Worm (Caenorhabditis elegans): ENCODE measurements around the gene T23B7.2.

DNA sequence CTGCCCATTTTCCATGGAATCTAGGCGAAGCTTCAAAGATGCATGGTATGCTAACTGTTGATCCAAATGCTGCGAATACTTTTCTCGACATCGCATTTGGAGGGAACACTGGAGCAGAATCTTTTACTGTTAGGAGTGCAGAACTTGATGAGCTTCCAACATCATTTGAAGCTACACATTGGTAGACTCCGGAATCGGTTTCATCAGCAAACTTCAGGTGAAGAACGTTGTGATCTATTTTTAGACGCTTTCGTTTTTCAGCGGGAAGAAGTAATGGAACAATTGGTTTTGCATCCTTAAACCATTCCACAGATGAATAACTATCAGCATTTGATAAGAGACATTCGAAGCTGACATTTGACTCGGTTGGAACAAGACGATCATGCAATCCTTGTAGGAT is 41.5 kb downstream of the T23B7.2 start:
- no peak for TF ChIP-seq nhr-10 (tag; optimal IDR thresholded peaks at IDR 0.05)
- TF ChIP-seq nhr-6 (tag; optimal IDR thresholded peaks at IDR 0.05), result no peak
- no peak for TF ChIP-seq gmeb-1 (tag; optimal IDR thresholded peaks at IDR 0.05)
- no peak for TF ChIP-seq alr-1 (tag; optimal IDR thresholded peaks at IDR 0.05)
- no peak for TF ChIP-seq elt-3 (tag; optimal IDR thresholded peaks at IDR 0.05)
- TF ChIP-seq nhr-11 (tag; optimal IDR thresholded peaks at IDR 0.05), result no peak
- TF ChIP-seq lin-39 (tag; optimal IDR thresholded peaks at IDR 0.05), result no peak
- TF ChIP-seq aly-2 (tag; optimal IDR thresholded peaks at IDR 0.05), result no peak
- TF ChIP-seq ama-1 (optimal IDR thresholded peaks at IDR 0.05), result no peak
- TF ChIP-seq mab-5 (tag; optimal IDR thresholded peaks at IDR 0.05), result no peak
